Fruit fly (Drosophila melanogaster) whole organism, pupa: ENCODE measurements around the gene chif.

Source experiments
- CG10348 ChIP-seq: fragments of 200-800 bp; sonication (Bioruptor generic); IDR thresholded peaks from 2 replicates; pipeline ENCODE4 v1.3.6; 2022; ENCODE audit warnings: missing biosample characterization, missing genetic modification characterization
- CG12605 ChIP-seq: fragments of 200-800 bp; sonication (Bioruptor generic); IDR thresholded peaks from 2 replicates; pipeline ENCODE4 v1.3.6; 2022; ENCODE audit warnings: missing biosample characterization, missing genetic modification characterization
- CG17806 ChIP-seq: fragments of 200-800 bp; sonication (Bioruptor generic); optimal IDR thresholded peaks from 2 replicates; lab custom pipeline; 2018; ENCODE audit warnings: missing biosample characterization, mild to moderate bottlenecking, missing genetic modification characterization, moderate library complexity
- CG32121 ChIP-seq: fragments of 200-800 bp; sonication (Bioruptor generic); IDR thresholded peaks from 2 replicates; pipeline ENCODE4 v1.3.6; 2022; ENCODE audit warnings: missing biosample characterization, missing genetic modification characterization
- CG34367 ChIP-seq: fragments of 200-800 bp; sonication (Bioruptor generic); optimal IDR thresholded peaks from 2 replicates; lab custom pipeline; 2018; ENCODE audit warnings: missing biosample characterization, mild to moderate bottlenecking, missing genetic modification characterization
- CG4496 ChIP-seq: fragments of 200-800 bp; sonication (Bioruptor generic); IDR thresholded peaks from 3 replicates; pipeline ENCODE4 v1.3.6; 2022; ENCODE audit warnings: missing biosample characterization, missing genetic modification characterization
- CG8301 ChIP-seq: fragments of 200-800 bp; sonication (Bioruptor generic); optimal IDR thresholded peaks from 2 replicates; lab custom pipeline; 2018; ENCODE audit warnings: missing biosample characterization, mild to moderate bottlenecking, missing genetic modification characterization
- CG9948 ChIP-seq: fragments of 200-800 bp; sonication (Bioruptor generic); optimal IDR thresholded peaks from 2 replicates; lab custom pipeline; 2018; ENCODE audit warnings: missing biosample characterization, mild to moderate bottlenecking, missing genetic modification characterization, moderate library complexity
- EcR ChIP-seq: fragments of 200-800 bp; sonication (Bioruptor generic); optimal IDR thresholded peaks from 3 replicates; lab custom pipeline; 2019; ENCODE audit warnings: missing biosample characterization, missing genetic modification characterization, mild to moderate bottlenecking, moderate library complexity, missing genetic modification reagents
- Pif1B ChIP-seq: fragments of 200-800 bp; sonication (Bioruptor generic); optimal IDR thresholded peaks from 3 replicates; lab custom pipeline; 2016; ENCODE audit warnings: missing biosample characterization, missing genetic modification characterization
- Snoo ChIP-seq: fragments of 200-800 bp; sonication (Bioruptor generic); optimal IDR thresholded peaks from 3 replicates; lab custom pipeline; 2017; ENCODE audit warnings: missing biosample characterization, mild to moderate bottlenecking, missing genetic modification characterization, inconsistent platforms
- fd96Ca ChIP-seq: fragments of 200-800 bp; sonication (Bioruptor generic); IDR thresholded peaks from 3 replicates; pipeline ENCODE4 v1.3.6; 2022; ENCODE audit warnings: missing biosample characterization, missing genetic modification characterization
- gl ChIP-seq: fragments of 200-800 bp; sonication (Bioruptor generic); optimal IDR thresholded peaks from 2 replicates; lab custom pipeline; 2018; ENCODE audit warnings: missing biosample characterization, mild to moderate bottlenecking, missing genetic modification characterization

- TF ChIP-seq CG12605 (GFP tag; lab: Robert Waterston, UW) (no peak), CG10348 (GFP tag; lab: Robert Waterston, UW) (no peak), Snoo (tag; lab: Kevin White, UChicago) (no peak), CG9948 (tag; lab: Kevin White, UChicago) (no peak), fd96Ca (GFP tag; lab: Robert Waterston, UW) (no peak), Pif1B (no peak), EcR (GFP tag; lab: Kevin White, UChicago) (no peak), CG17806 (tag; lab: Kevin White, UChicago) (no peak), CG8301 (tag; lab: Kevin White, UChicago) (no peak), CG32121 (GFP tag; lab: Robert Waterston, UW) (no peak), gl (tag; lab: Kevin White, UChicago) (no peak), CG34367 (tag; lab: Kevin White, UChicago) (no peak), CG4496 (GFP tag; lab: Robert Waterston, UW) (no peak)
Measured at dm6 chr2L:16329625-16330024, 22.8 kb downstream of the chif start, which contains the start of gene CG4440.
